Worm (Caenorhabditis elegans) whole organism, L2 larva: ENCODE measurements around the gene E02H9.13.
A peak's percentile ranks its signal among the peaks of the same experiment; 100 is the strongest.
"Not testable (repeated sequence)": the region's sequence is repeated elsewhere in the genome, so short reads cannot be mapped to it uniquely, and the experiment has no call there.

ENCODE experiments used
- C34F6.9 ChIP-seq: fragments of 150-350 bp; optimal IDR thresholded peaks from 2 replicates; lab custom pipeline; 2014; ENCODE audit warnings: missing biosample characterization, missing genetic modification characterization
- F13H6.1 ChIP-seq: sonication (generic microtip); optimal IDR thresholded peaks from 2 replicates; lab custom pipeline; 2016; ENCODE audit warnings: missing genetic modification characterization, missing compliant biosample characterization
- R02D3.7 ChIP-seq: fragments of 150-350 bp; optimal IDR thresholded peaks from 2 replicates; lab custom pipeline; 2014; ENCODE audit warnings: missing biosample characterization, missing genetic modification characterization
- ZK546.5 ChIP-seq: sonication (generic microtip); optimal IDR thresholded peaks from 2 replicates; lab custom pipeline; 2017; ENCODE audit warnings: missing biosample characterization, missing genetic modification characterization
- alr-1 ChIP-seq: fragments of 150-350 bp; optimal IDR thresholded peaks from 2 replicates; lab custom pipeline; 2014; ENCODE audit warnings: missing biosample characterization, missing genetic modification characterization
- aly-2 ChIP-seq: fragments of 150-350 bp; optimal IDR thresholded peaks from 2 replicates; lab custom pipeline; 2014; ENCODE audit warnings: missing biosample characterization, missing genetic modification characterization
- ama-1 ChIP-seq: fragments of 150-350 bp; optimal IDR thresholded peaks from 2 replicates; lab custom pipeline; 2018; ENCODE audit warnings: inconsistent platforms
- blmp-1 ChIP-seq: sonication (generic microtip); optimal IDR thresholded peaks from 2 replicates; lab custom pipeline; 2017; ENCODE audit warnings: missing genetic modification characterization, mild to moderate bottlenecking, missing compliant biosample characterization, antibody characterized with exemption, moderate library complexity; ENCODE audit not compliant: insufficient read depth
- ceh-16 ChIP-seq: fragments of 150-350 bp; optimal IDR thresholded peaks from 2 replicates; lab custom pipeline; 2014; ENCODE audit warnings: missing biosample characterization, missing genetic modification characterization
- egl-27 ChIP-seq: sonication (generic microtip); optimal IDR thresholded peaks from 3 replicates; lab custom pipeline; 2017; ENCODE audit warnings: missing biosample characterization, missing genetic modification reagents, missing genetic modification characterization
- elt-3 ChIP-seq: sonication (generic microtip); optimal IDR thresholded peaks from 2 replicates; lab custom pipeline; 2017; ENCODE audit warnings: missing biosample characterization, missing genetic modification characterization
- fos-1 ChIP-seq: fragments of 150-350 bp; optimal IDR thresholded peaks from 2 replicates; lab custom pipeline; 2014; ENCODE audit warnings: missing biosample characterization, missing genetic modification characterization
- gmeb-1 ChIP-seq: fragments of 150-350 bp; optimal IDR thresholded peaks from 2 replicates; lab custom pipeline; 2014; ENCODE audit warnings: missing biosample characterization, missing genetic modification characterization
- lin-13 ChIP-seq: fragments of 150-350 bp; optimal IDR thresholded peaks from 2 replicates; lab custom pipeline; 2014; ENCODE audit warnings: missing biosample characterization, missing genetic modification reagents, missing genetic modification characterization
- lsy-2 ChIP-seq, 2 experiments: fragments of 150-350 bp in 1 of 2; sonication (generic microtip) in 1 of 2; optimal IDR thresholded peaks; 2 replicates each; lab custom pipeline; 2014 to 2017; ENCODE audit warnings: missing biosample characterization in 2 of 2, missing genetic modification characterization in 2 of 2
- mab-5 ChIP-seq: fragments of 150-350 bp; optimal IDR thresholded peaks from 2 replicates; lab custom pipeline; 2014; ENCODE audit warnings: missing biosample characterization, missing genetic modification characterization
- nhr-11 ChIP-seq: fragments of 150-350 bp; optimal IDR thresholded peaks from 2 replicates; lab custom pipeline; 2014; ENCODE audit warnings: missing biosample characterization, missing genetic modification characterization
- nhr-237 ChIP-seq: fragments of 150-350 bp; optimal IDR thresholded peaks from 2 replicates; lab custom pipeline; 2014; ENCODE audit warnings: missing biosample characterization, missing genetic modification characterization
- nhr-6 ChIP-seq: fragments of 150-350 bp; optimal IDR thresholded peaks from 2 replicates; lab custom pipeline; 2014; ENCODE audit warnings: missing biosample characterization, missing genetic modification characterization
- peb-1 ChIP-seq: fragments of 150-350 bp; optimal IDR thresholded peaks from 2 replicates; lab custom pipeline; 2014; ENCODE audit warnings: missing biosample characterization, missing genetic modification characterization
- sem-4 ChIP-seq: fragments of 150-350 bp; optimal IDR thresholded peaks from 2 replicates; lab custom pipeline; 2014; ENCODE audit warnings: missing biosample characterization, missing genetic modification reagents, missing genetic modification characterization
- sma-3 ChIP-seq: sonication (generic microtip); optimal IDR thresholded peaks from 2 replicates; lab custom pipeline; 2016; ENCODE audit warnings: missing genetic modification reagents, missing genetic modification characterization, missing compliant biosample characterization
- sma-9 ChIP-seq, 2 experiments: fragments of 150-350 bp in 1 of 2; sonication (generic microtip) in 1 of 2; optimal IDR thresholded peaks; 2 replicates each; lab custom pipeline; 2014 to 2016; ENCODE audit warnings: missing genetic modification characterization in 2 of 2, mild to moderate bottlenecking in 1 of 2, missing biosample characterization in 1 of 2, missing compliant biosample characterization in 1 of 2, missing genetic modification reagents in 1 of 2, moderate library complexity in 1 of 2
- snpc-4 ChIP-seq: fragments of 150-350 bp; optimal IDR thresholded peaks from 2 replicates; lab custom pipeline; 2014; ENCODE audit warnings: missing biosample characterization, missing genetic modification characterization
- unc-39 ChIP-seq: fragments of 150-350 bp; optimal IDR thresholded peaks from 2 replicates; lab custom pipeline; 2014; ENCODE audit warnings: missing biosample characterization, missing genetic modification characterization
- unc-55 ChIP-seq: fragments of 150-350 bp; sonication (generic microtip); optimal IDR thresholded peaks from 3 replicates; lab custom pipeline; 2014; ENCODE audit warnings: missing biosample characterization, missing genetic modification reagents, missing genetic modification characterization
- ztf-1 ChIP-seq: fragments of 200-800 bp; sonication (Bioruptor generic); conservative IDR thresholded peaks from 2 replicates; pipeline ENCODE4 v1.3.6; 2022; ENCODE audit warnings: missing genetic modification characterization, missing compliant biosample characterization
- ztf-11 ChIP-seq: sonication (generic microtip); optimal IDR thresholded peaks from 2 replicates; lab custom pipeline; 2017; ENCODE audit warnings: missing biosample characterization, missing genetic modification characterization
- ztf-4 ChIP-seq: fragments of 150-350 bp; optimal IDR thresholded peaks from 2 replicates; lab custom pipeline; 2014; ENCODE audit warnings: missing biosample characterization, missing genetic modification characterization

The E02H9.13 gene

ce11 chrIII:2468202-2468601 lies 29.7 kb upstream of the E02H9.13 start, which contains the start of the genes E02H9.9 and E02H9.1:
Gene E02H9.9, minus strand, starts transcription at chrIII:2468302.
Gene E02H9.1, plus strand, starts transcription at chrIII:2468486.
- TF ChIP-seq ceh-16 (tag; lab: Kevin White, UChicago) (no peak), ZK546.5 (tag; lab: Kevin White, UChicago) (no peak), lin-13 (GFP tag; lab: Kevin White, UChicago) (no peak), ztf-1 (GFP tag; lab: Robert Waterston, UW) (no peak), ama-1 (no peak), peb-1 (tag; lab: Kevin White, UChicago) (no peak), aly-2 (tag; lab: Kevin White, UChicago) (no peak), alr-1 (tag; lab: Kevin White, UChicago) (no peak), mab-5 (tag; lab: Kevin White, UChicago) (no peak), elt-3 (tag; lab: Kevin White, UChicago) (no peak), sma-9 (GFP tag; optimal IDR thresholded peaks at IDR 0.05; lab: Kevin White, UChicago) (no peak), sma-9 (tag; optimal IDR thresholded peaks at IDR 0.05; lab: Kevin White, UChicago) (no peak), C34F6.9 (tag; lab: Kevin White, UChicago) (no peak), unc-39 (tag; lab: Kevin White, UChicago) (no peak), sem-4 (tag; lab: Kevin White, UChicago) (no peak), R02D3.7 (no peak), F13H6.1 (no peak), blmp-1 (tag; lab: Kevin White, UChicago) (no peak), snpc-4 (tag; lab: Kevin White, UChicago) (no peak), egl-27 (tag; lab: Kevin White, UChicago) (no peak), ztf-4 (tag; lab: Kevin White, UChicago) (no peak)

- peak; percentile 44 for TF ChIP-seq fos-1 (tag; lab: Kevin White, UChicago)
- TF ChIP-seq, all 48 proteins: peak for 1; not testable (repeated sequence) for 47
Measured at ce11 chrIII:2458742-2459141, 20.2 kb upstream of the E02H9.13 start, which contains the start of gene E02H9.3. Gene E02H9.3, plus strand, starts transcription at chrIII:2459042.

- TF ChIP-seq fos-1 (tag; lab: Kevin White, UChicago) (peak; percentile 44), ztf-11 (tag; lab: Kevin White, UChicago) (no peak), gmeb-1 (tag; lab: Kevin White, UChicago) (no peak)
- TF ChIP-seq, all 48 proteins: peak for 1
Measured at ce11 chrIII:2454757-2455306, 16.3 kb upstream of the E02H9.13 start, which contains the start of gene nhr-121. Gene nhr-121, minus strand, starts transcription at chrIII:2454807.

- TF ChIP-seq peb-1 (tag; lab: Kevin White, UChicago), result no peak
- no peak for TF ChIP-seq ztf-1 (GFP tag; lab: Robert Waterston, UW)
- TF ChIP-seq nhr-237, result no peak
Measured at ce11 chrIII:2445574-2446259, 7.2 kb upstream of the E02H9.13 start, which contains the start of the genes E02H9.7 and klo-2. Gene E02H9.7, minus strand, starts transcription at chrIII:2445674. Gene klo-2, plus strand, starts transcription at chrIII:2446209.

ce11 chrIII:2435805-2436204 lies 2.7 kb downstream of the E02H9.13 start, which contains the start of gene E02H9.6:
Gene E02H9.6, plus strand, starts transcription at chrIII:2436105.
- TF ChIP-seq ztf-1 (GFP tag; lab: Robert Waterston, UW); nhr-6 (tag; lab: Kevin White, UChicago); egl-27 (tag; lab: Kevin White, UChicago): not testable (repeated sequence)

ce11 chrIII:2435373-2435772 lies 3.2 kb downstream of the E02H9.13 start, which contains the start of gene W04B5.6:
Gene W04B5.6, minus strand, starts transcription at chrIII:2435473.
- not testable (repeated sequence) for TF ChIP-seq sma-3 (GFP tag; lab: Kevin White, UChicago); egl-27 (tag; lab: Kevin White, UChicago); lin-13 (GFP tag; lab: Kevin White, UChicago)
- TF ChIP-seq, all 48 proteins: peak for 0; not testable (repeated sequence) for 48

ce11 chrIII:2432925-2433324 lies 5.6 kb downstream of the E02H9.13 start:
- no peak for TF ChIP-seq ama-1
- TF ChIP-seq sma-3 (GFP tag; lab: Kevin White, UChicago), result no peak
- peak; percentile 18 for TF ChIP-seq unc-55 (GFP tag; lab: Kevin White, UChicago)
- peak in 1 of 2 experiments; percentile 6 for TF ChIP-seq lsy-2 (tag; optimal IDR thresholded peaks at IDR 0.05; lab: Kevin White, UChicago)
- no peak for TF ChIP-seq nhr-11 (tag; lab: Kevin White, UChicago)
